Worm (Caenorhabditis elegans) whole organism, L1 larva: ENCODE data around the gene swsn-7.

Experiments used
- egl-13 ChIP-seq: sonication (generic microtip); optimal IDR thresholded peaks from 2 replicates; lab custom pipeline; 2016; ENCODE audit warnings: missing genotype, missing genetic modification reagents, missing genetic modification characterization, missing compliant biosample characterization
- irx-1 ChIP-seq: sonication (generic microtip); optimal IDR thresholded peaks from 2 replicates; lab custom pipeline; 2016; ENCODE audit warnings: missing genetic modification characterization, missing compliant biosample characterization
- isw-1 ChIP-seq: fragments of 200-800 bp; sonication (Bioruptor generic); IDR thresholded peaks from 2 replicates; pipeline ENCODE4 v1.3.6; 2022; ENCODE audit warnings: missing genetic modification characterization, missing compliant biosample characterization
- lin-14 ChIP-seq: fragments of 200-800 bp; sonication (Bioruptor generic); optimal IDR thresholded peaks from 2 replicates; lab custom pipeline; 2018; ENCODE audit warnings: mild to moderate bottlenecking, missing genetic modification characterization, moderate library complexity, missing compliant biosample characterization
- mep-1 ChIP-seq: fragments of 150-350 bp; optimal IDR thresholded peaks from 2 replicates; lab custom pipeline; 2014; ENCODE audit warnings: missing biosample characterization, missing genetic modification characterization
- nhr-237 ChIP-seq: fragments of 150-350 bp; optimal IDR thresholded peaks from 2 replicates; lab custom pipeline; 2014; ENCODE audit warnings: missing biosample characterization, missing genetic modification characterization
- snpc-4 ChIP-seq: fragments of 150-350 bp; optimal IDR thresholded peaks from 2 replicates; lab custom pipeline; 2014; ENCODE audit warnings: missing biosample characterization, missing genetic modification characterization
- sup-37 ChIP-seq: fragments of 200-800 bp; sonication (Bioruptor generic); optimal IDR thresholded peaks from 2 replicates; lab custom pipeline; 2018; ENCODE audit warnings: mild to moderate bottlenecking, missing genetic modification characterization, missing compliant biosample characterization
- unc-130 ChIP-seq: fragments of 150-350 bp; optimal IDR thresholded peaks from 2 replicates; lab custom pipeline; 2017; ENCODE audit warnings: missing biosample characterization, missing genetic modification characterization, inconsistent platforms
- unc-30 ChIP-seq: sonication (generic microtip); optimal IDR thresholded peaks from 2 replicates; lab custom pipeline; 2017; ENCODE audit warnings: missing biosample characterization, missing genetic modification characterization
- unc-62 ChIP-seq: fragments of 150-350 bp; optimal IDR thresholded peaks from 2 replicates; lab custom pipeline; 2014; ENCODE audit warnings: missing biosample characterization, missing genetic modification reagents, missing genetic modification characterization

- no peak for TF ChIP-seq mep-1 (tag; lab: Kevin White, UChicago)
- TF ChIP-seq lin-14 (GFP tag; lab: Kevin White, UChicago), result peak; percentile 56
- no peak for TF ChIP-seq unc-130 (tag; lab: Kevin White, UChicago)
- TF ChIP-seq egl-13, result no peak
- no peak for TF ChIP-seq isw-1 (GFP tag; lab: Robert Waterston, UW)
- no peak for TF ChIP-seq nhr-237
- TF ChIP-seq irx-1 (tag; lab: Kevin White, UChicago), result no peak
- TF ChIP-seq unc-30 (tag; lab: Kevin White, UChicago), result no peak
- no peak for TF ChIP-seq unc-62 (GFP tag; lab: Kevin White, UChicago)
- no peak for TF ChIP-seq snpc-4 (tag; lab: Kevin White, UChicago)
- TF ChIP-seq sup-37 (GFP tag; lab: Kevin White, UChicago), result no peak
Measured at ce11 chrII:7990192-7990591, 37.4 kb downstream of the swsn-7 start.
